Worm (Caenorhabditis elegans): ENCODE data around the gene cest-7.
A peak's percentile ranks its signal among the peaks of the same experiment; 100 is the strongest.

cest-7 gene

DNA sequence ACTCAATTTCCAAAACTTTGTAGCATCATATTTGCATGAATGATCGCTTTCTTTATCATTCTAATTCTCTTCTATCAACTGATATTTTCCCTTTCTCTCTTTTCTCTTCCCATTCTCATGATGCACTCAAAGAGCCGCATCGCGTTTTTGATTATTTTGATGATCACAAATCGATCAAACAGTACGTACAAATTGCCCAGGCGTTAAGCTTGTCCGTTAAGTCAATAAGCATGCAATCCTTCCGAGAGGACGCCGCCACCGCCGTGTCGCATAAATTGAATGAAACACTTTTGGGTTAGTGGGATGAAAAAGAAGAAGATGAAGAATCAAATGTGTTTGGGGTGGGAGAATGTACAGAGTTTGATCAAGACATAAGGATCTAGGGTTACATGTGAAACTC, 48.1 kb upstream of the cest-7 start:
- TF ChIP-seq ceh-32 (tag; optimal IDR thresholded peaks at IDR 0.05; ENCODE audit: poor library complexity) (no peak), dmd-6 (GFP tag; IDR thresholded peaks at IDR 0.05) (0 out of 2 replicates have a peak, but pooled peaks have one; percentile 30), hlh-11 (tag; optimal IDR thresholded peaks at IDR 0.05) (peak; percentile 41), ceh-20 (GFP tag; IDR thresholded peaks at IDR 0.05) (no peak), dmd-8 (GFP tag; IDR thresholded peaks at IDR 0.05) (no peak), daf-16 (GFP tag; optimal IDR thresholded peaks at IDR 0.05) (no peak), daf-16 (tag; optimal IDR thresholded peaks at IDR 0.05) (peak; percentile 13), aha-1 (tag) (no peak), hlh-30 (tag; optimal IDR thresholded peaks at IDR 0.05; ENCODE audit: insufficient read depth) (peak; percentile 25), nhr-25 (tag; optimal IDR thresholded peaks at IDR 0.05; ENCODE audit: borderline replicate concordance, insufficient read depth) (peak; percentile 12), zag-1 (tag; optimal IDR thresholded peaks at IDR 0.05) (no peak), daf-19 (GFP tag; conservative IDR thresholded peaks at IDR 0.05) (no peak), nhr-28 (tag; optimal IDR thresholded peaks at IDR 0.05) (peak; percentile 11), lin-1 (GFP tag; IDR thresholded peaks at IDR 0.05) (no peak), dve-1 (tag; optimal IDR thresholded peaks at IDR 0.05; ENCODE audit: insufficient read depth) (peak; percentile 57), fos-1 (tag; optimal IDR thresholded peaks at IDR 0.05) (no peak), skn-1 (tag; optimal IDR thresholded peaks at IDR 0.05) (no peak)

- TF ChIP-seq dpl-1 (GFP tag; optimal IDR thresholded peaks at IDR 0.05) (no peak), ZK546.5 (tag; optimal IDR thresholded peaks at IDR 0.05) (no peak), tag-97 (GFP tag; IDR thresholded peaks at IDR 0.05) (no peak), unc-39 (tag; optimal IDR thresholded peaks at IDR 0.05) (no peak), ceh-82 (tag; optimal IDR thresholded peaks at IDR 0.05) (no peak), daf-8 (GFP tag; IDR thresholded peaks at IDR 0.05) (no peak), spr-1 (tag; optimal IDR thresholded peaks at IDR 0.05) (no peak), nhr-111 (GFP tag; optimal IDR thresholded peaks at IDR 0.05) (no peak), daf-19 (GFP tag; conservative IDR thresholded peaks at IDR 0.05) (no peak), zip-11 (GFP tag; IDR thresholded peaks at IDR 0.05) (no peak), attf-4 (tag; optimal IDR thresholded peaks at IDR 0.05) (no peak), daf-12 (tag; optimal IDR thresholded peaks at IDR 0.05) (no peak), Y75B8A.6 (GFP tag; IDR thresholded peaks at IDR 0.05) (no peak), hlh-11 (tag; optimal IDR thresholded peaks at IDR 0.05) (peak; percentile 12), jun-1 (tag; optimal IDR thresholded peaks at IDR 0.05) (no peak), ztf-11 (tag; optimal IDR thresholded peaks at IDR 0.05) (no peak), nhr-42 (GFP tag; IDR thresholded peaks at IDR 0.05) (no peak), madf-9 (GFP tag; conservative IDR thresholded peaks at IDR 0.05) (no peak), dmd-6 (GFP tag; IDR thresholded peaks at IDR 0.05) (peak; percentile 28; the same call in 1 of the 2 replicates), snpc-1.2 (GFP tag; IDR thresholded peaks at IDR 0.05) (no peak), lin-29 (GFP tag; IDR thresholded peaks at IDR 0.05) (no peak), hlh-30 (tag; optimal IDR thresholded peaks at IDR 0.05; ENCODE audit: insufficient read depth) (peak; percentile 29), nhr-76 (tag; optimal IDR thresholded peaks at IDR 0.05) (no peak), mxl-3 (GFP tag; optimal IDR thresholded peaks at IDR 0.05) (peak; percentile 16), mep-1 (tag; optimal IDR thresholded peaks at IDR 0.05) (no peak), unc-62 (GFP tag; optimal IDR thresholded peaks at IDR 0.05 in 1 of 2) (peak in 1 of 2 experiments; percentile 97), unc-62 (tag; optimal IDR thresholded peaks at IDR 0.05) (no peak), skn-1 (tag; optimal IDR thresholded peaks at IDR 0.05) (no peak), gei-8 (GFP tag; optimal IDR thresholded peaks at IDR 0.05) (no peak), aha-1 (tag) (peak; percentile 78), arid-1 (GFP tag; conservative IDR thresholded peaks at IDR 0.05) (no peak), tra-1 (GFP tag; IDR thresholded peaks at IDR 0.05) (0 out of 2 replicates have a peak, but pooled peaks have one; percentile 13), D1046.2 (GFP tag; IDR thresholded peaks at IDR 0.05) (no peak), ama-1 (optimal IDR thresholded peaks at IDR 0.05) (no peak), T20F7.1 (GFP tag; optimal IDR thresholded peaks at IDR 0.05) (no peak), mdl-1 (tag; optimal IDR thresholded peaks at IDR 0.05) (peak in 1 of 2 experiments; percentile 31), rbr-2 (tag; optimal IDR thresholded peaks at IDR 0.05) (peak; percentile 16)
Measured at ce11 chrX:12182684-12183477, 46.9 kb upstream of the cest-7 start.
